Fruit fly (Drosophila melanogaster) whole organism: ENCODE measurements around the gene Argk1.

Source experiments
- Dll ChIP-seq: fragments of >200 bp; optimal IDR thresholded peaks from 2 replicates; lab custom pipeline; 2017
- pan ChIP-seq: fragments of >200 bp; optimal IDR thresholded peaks from 2 replicates; lab custom pipeline; 2017
- usp ChIP-seq: fragments of >200 bp; optimal IDR thresholded peaks from 2 replicates; lab custom pipeline; 2017; ENCODE audit warnings: missing biosample characterization, missing genetic modification characterization, mixed read lengths

- no peak for TF ChIP-seq pan
- TF ChIP-seq Dll (lab: Kevin White, UChicago), result no peak
- TF ChIP-seq usp (GFP tag; lab: Kevin White, UChicago), result no peak
Observed at dm6 chr3L:9061449-9061848, 4.4 kb downstream of the Argk1 start.
